Worm (Caenorhabditis elegans): ENCODE measurements around the gene F32D1.3.

- peak; percentile 51 for TF ChIP-seq unc-62 (GFP tag; optimal IDR thresholded peaks at IDR 0.05)
- no peak for TF ChIP-seq lsy-2 (tag; optimal IDR thresholded peaks at IDR 0.05)
Observed at ce11 chrV:4361505-4361904, at the start of gene F32D1.3.
